Worm (Caenorhabditis elegans): ENCODE results near the gene ilkp-1.

ce11 chrII:11092413-11092812, 42.4 kb downstream of the ilkp-1 start, which contains the start of gene rpl-42:
- no peak for TF ChIP-seq B0310.2 (tag; optimal IDR thresholded peaks at IDR 0.05)
- TF ChIP-seq ama-1 (optimal IDR thresholded peaks at IDR 0.05): no peak
- no peak for TF ChIP-seq flt-1 (GFP tag; IDR thresholded peaks at IDR 0.05)
- TF ChIP-seq ets-7 (tag; optimal IDR thresholded peaks at IDR 0.05): no peak
- TF ChIP-seq scrt-1 (GFP tag; IDR thresholded peaks at IDR 0.05): no peak

All from whole organism, early embryonic.